Fruit fly (Drosophila melanogaster): ENCODE data around the gene CG11983.

The CG11983 gene

DNA sequence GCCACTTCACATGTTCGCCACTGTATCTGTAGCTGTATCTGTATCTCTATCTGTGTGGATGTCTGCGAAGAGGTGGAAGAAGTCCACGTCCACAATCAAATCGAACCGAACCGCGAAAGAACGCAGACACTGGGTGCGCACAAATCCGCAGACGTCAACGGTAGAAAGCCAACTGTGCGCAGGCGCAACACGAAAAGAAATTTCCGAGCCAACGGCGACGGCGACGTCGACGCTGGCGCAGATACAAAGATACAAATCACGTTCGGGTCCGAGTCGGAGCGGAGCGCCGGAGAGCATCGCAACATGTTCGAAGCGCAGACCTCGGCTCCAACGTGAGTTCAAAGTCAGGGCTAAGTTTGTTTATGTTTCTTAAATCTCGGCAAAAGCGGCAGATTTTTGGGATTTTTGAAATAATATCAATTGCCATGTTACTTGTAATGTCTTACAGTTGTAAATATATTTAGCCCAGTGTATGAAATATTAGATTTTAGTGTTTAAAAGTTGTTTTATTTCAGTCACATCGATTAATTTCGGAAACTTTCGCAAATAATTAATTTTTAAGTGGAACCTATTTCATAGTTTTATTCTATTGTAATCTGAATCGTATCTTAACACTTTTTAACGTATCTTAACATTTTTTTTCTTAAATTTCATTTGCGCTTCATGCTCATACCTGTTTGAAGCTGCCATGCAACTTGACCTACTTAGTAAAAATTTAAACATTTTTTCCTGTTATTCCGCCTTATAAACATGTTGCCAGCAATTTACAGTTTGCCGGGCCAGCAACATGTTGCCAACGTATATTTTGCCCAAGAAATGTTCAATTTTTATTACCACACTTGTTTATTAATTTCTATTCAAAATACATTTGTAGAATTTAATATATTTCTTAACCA is 45.0 kb upstream of the CG11983 start, which contains the start of gene ich:
ich (minus strand) TSS at position 178 of the 896 bp plus-strand sequence.
- TF ChIP-seq CG11504 (tag; optimal IDR thresholded peaks at IDR 0.05) (peak; percentile 97), stwl (tag; optimal IDR thresholded peaks at IDR 0.05) (peak; percentile 6), kni (GFP tag; optimal IDR thresholded peaks at IDR 0.05) (peak; percentile 34), HLH4C (GFP tag; IDR thresholded peaks at IDR 0.05; ENCODE audit: partially characterized antibody) (no peak), CG2199 (GFP tag; IDR thresholded peaks at IDR 0.05) (peak; percentile 77; the same call in 1 of the 3 replicates), danr (GFP tag; IDR thresholded peaks at IDR 0.05) (no peak), CG32767 (GFP tag; IDR thresholded peaks at IDR 0.05) (no peak), Trl (optimal IDR thresholded peaks at IDR 0.05) (peak in 1 of 2 experiments; percentile 8), Trl (GFP tag; optimal IDR thresholded peaks at IDR 0.05) (no peak), Jarid2 (GFP tag; optimal IDR thresholded peaks at IDR 0.05) (peak; percentile 87), chinmo (GFP tag; IDR thresholded peaks at IDR 0.05; ENCODE audit: partially characterized antibody) (0 out of 4 replicates have a peak, but pooled peaks have one; percentile 40), Elba2 (GFP tag; optimal IDR thresholded peaks at IDR 0.05) (no peak), CG15479 (GFP tag; optimal IDR thresholded peaks at IDR 0.05) (peak; percentile 77), CG4404 (GFP tag; IDR thresholded peaks at IDR 0.05) (no peak), tio (GFP tag; optimal IDR thresholded peaks at IDR 0.05) (no peak), CG6791 (GFP tag; IDR thresholded peaks at IDR 0.05; ENCODE audit: partially characterized antibody) (0 out of 3 replicates have a peak, but pooled peaks have one; percentile 26), twi (tag; optimal IDR thresholded peaks at IDR 0.05) (no peak), E2f1 (GFP tag; IDR thresholded peaks at IDR 0.05) (no peak), btn (GFP tag; optimal IDR thresholded peaks at IDR 0.05) (no peak), ATbp (GFP tag; optimal IDR thresholded peaks at IDR 0.05) (no peak), zfh1 (GFP tag; IDR thresholded peaks at IDR 0.05) (0 out of 3 replicates have a peak, but pooled peaks have one; percentile 5), dimm (GFP tag; IDR thresholded peaks at IDR 0.05) (no peak), tll (GFP tag; optimal IDR thresholded peaks at IDR 0.05) (peak in 1 of 2 experiments; percentile 48), CG1603 (tag; optimal IDR thresholded peaks at IDR 0.05) (no peak), ewg (GFP tag; optimal IDR thresholded peaks at IDR 0.05) (peak; percentile 34), CG16813 (GFP tag; IDR thresholded peaks at IDR 0.05; ENCODE audit: partially characterized antibody) (no peak), Adf1 (GFP tag; IDR thresholded peaks at IDR 0.05) (peak; percentile 85), tap (tag; optimal IDR thresholded peaks at IDR 0.05) (no peak), NC2α (GFP tag; optimal IDR thresholded peaks at IDR 0.05) (no peak), trh (GFP tag; optimal IDR thresholded peaks at IDR 0.05) (no peak), CG10209 (GFP tag; optimal IDR thresholded peaks at IDR 0.05) (no peak), CG5180 (GFP tag; optimal IDR thresholded peaks at IDR 0.05) (peak; percentile 98), otp (GFP tag; IDR thresholded peaks at IDR 0.05) (peak; percentile 33; the same call in 1 of the 3 replicates), zen2 (GFP tag; IDR thresholded peaks at IDR 0.05; ENCODE audit: partially characterized antibody) (no peak), Blimp-1 (GFP tag; optimal IDR thresholded peaks at IDR 0.05) (peak; percentile 30), pzg (GFP tag; optimal IDR thresholded peaks at IDR 0.05) (no peak), sob (GFP tag; IDR thresholded peaks at IDR 0.05) (no peak), grn (GFP tag; optimal IDR thresholded peaks at IDR 0.05) (peak; percentile 63), CG8924 (tag; optimal IDR thresholded peaks at IDR 0.05) (peak; percentile 22), Dek (tag; optimal IDR thresholded peaks at IDR 0.05) (no peak), ac (GFP tag; optimal IDR thresholded peaks at IDR 0.05) (peak; percentile 6), pnt (GFP tag; optimal IDR thresholded peaks at IDR 0.05) (no peak), Deaf1 (tag; optimal IDR thresholded peaks at IDR 0.05) (peak; percentile 83), ci (GFP tag; IDR thresholded peaks at IDR 0.05) (peak; percentile 27; the same call in 1 of the 3 replicates), CG17186 (GFP tag; optimal IDR thresholded peaks at IDR 0.05) (no peak), ro (GFP tag; IDR thresholded peaks at IDR 0.05) (no peak), CTCF (GFP tag; optimal IDR thresholded peaks at IDR 0.05) (no peak), ken (GFP tag; IDR thresholded peaks at IDR 0.05) (0 out of 3 replicates have a peak, but pooled peaks have one; percentile 6)

Data from whole organism, embryonic.